Worm (Caenorhabditis elegans) whole organism, L1 larva: Measurements from ENCODE around the gene pcp-3.

Source experiments
- isw-1 ChIP-seq: fragments of 200-800 bp; sonication (Bioruptor generic); IDR thresholded peaks from 2 replicates; pipeline ENCODE4 v1.3.6; 2022; ENCODE audit warnings: missing genetic modification characterization, missing compliant biosample characterization
- unc-130 ChIP-seq: fragments of 150-350 bp; optimal IDR thresholded peaks from 2 replicates; lab custom pipeline; 2017; ENCODE audit warnings: missing biosample characterization, missing genetic modification characterization, inconsistent platforms
- ztf-11 ChIP-seq, 2 experiments: sonication (generic microtip); optimal IDR thresholded peaks; 2 replicates each; lab custom pipeline; 2016 to 2017; ENCODE audit warnings: missing genetic modification characterization in 2 of 2, missing biosample characterization in 1 of 2, missing compliant biosample characterization in 1 of 2

- TF ChIP-seq isw-1 (GFP tag; lab: Robert Waterston, UW) (no peak), ztf-11 (tag; optimal IDR thresholded peaks at IDR 0.05; lab: Kevin White, UChicago) (no peak), unc-130 (tag; lab: Kevin White, UChicago) (no peak)
These were observed 38.6 kb downstream of the pcp-3 start for ce11 chrIV:9120220-9120619.
